Worm (Caenorhabditis elegans) whole organism, mixed stage, embryonic: Measurements from ENCODE around the gene nsph-3.2.

Source experiments
- M03D4.4 ChIP-seq: sonication (generic microtip); optimal IDR thresholded peaks from 2 replicates; lab custom pipeline; 2017; ENCODE audit warnings: mild to moderate bottlenecking, missing genetic modification characterization, missing compliant biosample characterization
- bed-3 ChIP-seq: fragments of 200-800 bp; sonication (Bioruptor generic); optimal IDR thresholded peaks from 3 replicates; lab custom pipeline; 2018; ENCODE audit warnings: mild to moderate bottlenecking, missing genetic modification characterization, moderate library complexity, missing compliant biosample characterization
- blmp-1 ChIP-seq: fragments of 150-350 bp; optimal IDR thresholded peaks from 2 replicates; lab custom pipeline; 2014; ENCODE audit warnings: missing biosample characterization, missing genetic modification characterization
- ceh-39 ChIP-seq: fragments of 150-350 bp; optimal IDR thresholded peaks from 2 replicates; lab custom pipeline; 2014; ENCODE audit warnings: missing biosample characterization, missing genetic modification characterization
- ceh-43 ChIP-seq: fragments of 200-800 bp; sonication (Bioruptor generic); optimal IDR thresholded peaks from 2 replicates; lab custom pipeline; 2018; ENCODE audit warnings: mild to moderate bottlenecking, missing genetic modification characterization, moderate library complexity, missing compliant biosample characterization
- ceh-83 ChIP-seq: fragments of 200-800 bp; sonication (Bioruptor generic); optimal IDR thresholded peaks from 2 replicates; lab custom pipeline; 2018; ENCODE audit warnings: mild to moderate bottlenecking, missing genetic modification characterization, missing compliant biosample characterization
- ces-1 ChIP-seq: fragments of 150-350 bp; optimal IDR thresholded peaks from 2 replicates; lab custom pipeline; 2014; ENCODE audit warnings: missing biosample characterization, missing genetic modification reagents, missing genetic modification characterization
- cnd-1 ChIP-seq: fragments of 200-800 bp; sonication (Bioruptor generic); optimal IDR thresholded peaks from 2 replicates; lab custom pipeline; 2018; ENCODE audit warnings: mild to moderate bottlenecking, missing genetic modification characterization, missing compliant biosample characterization
- drap-1 ChIP-seq: fragments of 200-800 bp; sonication (Bioruptor generic); optimal IDR thresholded peaks from 3 replicates; lab custom pipeline; 2018; ENCODE audit warnings: mild to moderate bottlenecking, missing genetic modification characterization, missing compliant biosample characterization
- elt-1 ChIP-seq: sonication (generic microtip); optimal IDR thresholded peaks from 2 replicates; lab custom pipeline; 2017; ENCODE audit warnings: missing genetic modification characterization, mild to moderate bottlenecking, missing compliant biosample characterization, antibody characterized with exemption, moderate library complexity, borderline replicate concordance; ENCODE audit not compliant: insufficient read depth
- flh-1 ChIP-seq: fragments of 200-800 bp; sonication (Bioruptor generic); optimal IDR thresholded peaks from 2 replicates; lab custom pipeline; 2018; ENCODE audit warnings: mild to moderate bottlenecking, missing genetic modification characterization, moderate library complexity, missing compliant biosample characterization
- ham-2 ChIP-seq: fragments of 200-800 bp; sonication (Bioruptor generic); optimal IDR thresholded peaks from 2 replicates; lab custom pipeline; 2018; ENCODE audit warnings: mild to moderate bottlenecking, missing genetic modification characterization, missing compliant biosample characterization
- hlh-1 ChIP-seq: fragments of 150-350 bp; optimal IDR thresholded peaks from 2 replicates; lab custom pipeline; 2014; ENCODE audit warnings: missing biosample characterization, missing genetic modification reagents, missing genetic modification characterization
- lsy-2 ChIP-seq: fragments of 150-350 bp; optimal IDR thresholded peaks from 2 replicates; lab custom pipeline; 2014; ENCODE audit warnings: missing biosample characterization, missing genetic modification characterization
- mab-5 ChIP-seq: fragments of 150-350 bp; optimal IDR thresholded peaks from 2 replicates; lab custom pipeline; 2014; ENCODE audit warnings: missing biosample characterization, missing genetic modification characterization
- mep-1 ChIP-seq: fragments of 150-350 bp; optimal IDR thresholded peaks from 2 replicates; lab custom pipeline; 2017; ENCODE audit warnings: missing biosample characterization, missing genetic modification reagents, missing genetic modification characterization, inconsistent platforms
- mls-2 ChIP-seq: sonication (generic microtip); optimal IDR thresholded peaks from 2 replicates; lab custom pipeline; 2016; ENCODE audit warnings: mild to moderate bottlenecking, missing genetic modification characterization, moderate library complexity, missing compliant biosample characterization
- nhr-12 ChIP-seq: fragments of 150-350 bp; optimal IDR thresholded peaks from 2 replicates; lab custom pipeline; 2014; ENCODE audit warnings: missing biosample characterization, missing genetic modification characterization
- nhr-237 ChIP-seq: fragments of 150-350 bp; optimal IDR thresholded peaks from 2 replicates; lab custom pipeline; 2014; ENCODE audit warnings: missing biosample characterization, missing genetic modification characterization
- nhr-28 ChIP-seq: fragments of 150-350 bp; optimal IDR thresholded peaks from 2 replicates; lab custom pipeline; 2014; ENCODE audit warnings: missing biosample characterization, missing genetic modification characterization
- nhr-76 ChIP-seq: sonication (generic microtip); optimal IDR thresholded peaks from 2 replicates; lab custom pipeline; 2017; ENCODE audit warnings: missing biosample characterization, missing genetic modification characterization
- pha-4 ChIP-seq: fragments of 150-350 bp; optimal IDR thresholded peaks from 2 replicates; lab custom pipeline; 2018; ENCODE audit warnings: missing biosample characterization, missing genetic modification reagents, missing genetic modification characterization
- sem-2 ChIP-seq: fragments of 200-800 bp; sonication (Bioruptor generic); optimal IDR thresholded peaks from 2 replicates; lab custom pipeline; 2018; ENCODE audit warnings: mild to moderate bottlenecking, missing genetic modification characterization, missing compliant biosample characterization
- snpc-4 ChIP-seq: fragments of 150-350 bp; optimal IDR thresholded peaks from 2 replicates; lab custom pipeline; 2014; ENCODE audit warnings: missing biosample characterization, missing genetic modification characterization
- tbx-8 ChIP-seq: fragments of 200-800 bp; sonication (Bioruptor generic); optimal IDR thresholded peaks from 2 replicates; lab custom pipeline; 2018; ENCODE audit warnings: mild to moderate bottlenecking, missing genetic modification characterization, moderate library complexity, missing compliant biosample characterization
- unc-120 ChIP-seq: sonication (generic microtip); optimal IDR thresholded peaks from 2 replicates; lab custom pipeline; 2017; ENCODE audit warnings: missing genetic modification characterization, missing compliant biosample characterization; ENCODE audit not compliant: poor library complexity, severe bottlenecking
- unc-39 ChIP-seq: fragments of 150-350 bp; optimal IDR thresholded peaks from 2 replicates; lab custom pipeline; 2014; ENCODE audit warnings: missing biosample characterization, missing genetic modification characterization
- unc-62 ChIP-seq: fragments of 150-350 bp; optimal IDR thresholded peaks from 2 replicates; lab custom pipeline; 2014; ENCODE audit warnings: missing biosample characterization, missing genetic modification reagents, missing genetic modification characterization
- zip-8 ChIP-seq: fragments of 150-350 bp; optimal IDR thresholded peaks from 2 replicates; lab custom pipeline; 2014; ENCODE audit warnings: missing biosample characterization, missing genetic modification characterization
- ztf-11 ChIP-seq: fragments of 150-350 bp; optimal IDR thresholded peaks from 2 replicates; lab custom pipeline; 2014; ENCODE audit warnings: missing biosample characterization, missing genetic modification characterization

Gene nsph-3.2

ce11 chrIV:10084323-10084959 lies 28.2 kb upstream of the nsph-3.2 start, which contains the start of gene W01B6.8:
Gene W01B6.8 (minus strand): TSS chrIV:10084373.
- TF ChIP-seq flh-1 (GFP tag; lab: Kevin White, UChicago) (no peak), ham-2 (GFP tag; lab: Kevin White, UChicago) (no peak), tbx-8 (GFP tag; lab: Kevin White, UChicago) (no peak), sem-2 (GFP tag; lab: Kevin White, UChicago) (no peak), elt-1 (tag; lab: Kevin White, UChicago) (no peak), mls-2 (tag; lab: Kevin White, UChicago) (no peak), nhr-76 (no peak), mab-5 (tag; lab: Kevin White, UChicago) (no peak)

- TF ChIP-seq pha-4 (peak; percentile 44), tbx-8 (GFP tag; lab: Kevin White, UChicago) (no peak), bed-3 (GFP tag; lab: Kevin White, UChicago) (no peak), zip-8 (tag; lab: Kevin White, UChicago) (no peak), nhr-237 (tag; lab: Kevin White, UChicago) (peak; percentile 65), hlh-1 (tag; lab: Kevin White, UChicago) (no peak), flh-1 (GFP tag; lab: Kevin White, UChicago) (no peak), unc-62 (GFP tag; lab: Kevin White, UChicago) (peak; percentile 20), mep-1 (tag; lab: Kevin White, UChicago) (no peak), ces-1 (GFP tag; lab: Kevin White, UChicago) (peak; percentile 60), drap-1 (GFP tag; lab: Kevin White, UChicago) (no peak), nhr-28 (tag; lab: Kevin White, UChicago) (no peak), mab-5 (tag; lab: Kevin White, UChicago) (no peak), snpc-4 (tag; lab: Kevin White, UChicago) (no peak), lsy-2 (peak; percentile 75), ceh-43 (GFP tag; lab: Kevin White, UChicago) (no peak), ham-2 (GFP tag; lab: Kevin White, UChicago) (no peak), ceh-39 (tag; lab: Kevin White, UChicago) (peak; percentile 88), ztf-11 (tag; lab: Kevin White, UChicago) (no peak), unc-39 (no peak), unc-120 (tag; lab: Kevin White, UChicago) (peak; percentile 78)
These were observed 27.1 kb upstream of the nsph-3.2 start, which contains the start of the genes col-2 and ndc-80 for ce11 chrIV:10085401-10086187. Gene col-2 (minus strand): TSS chrIV:10085451. Gene ndc-80 (plus strand): TSS chrIV:10086137.

ce11 chrIV:10089777-10090176 lies 22.9 kb upstream of the nsph-3.2 start, which contains the start of gene ttr-39:
Gene ttr-39 (minus strand): TSS chrIV:10089877.
- TF ChIP-seq nhr-76 (no peak), ztf-11 (tag; lab: Kevin White, UChicago) (no peak), blmp-1 (tag; lab: Kevin White, UChicago) (peak; percentile 90)

- peak; percentile 55 for TF ChIP-seq blmp-1 (tag; lab: Kevin White, UChicago)
- TF ChIP-seq ces-1 (GFP tag; lab: Kevin White, UChicago) = no peak
These were observed 22.3 kb upstream of the nsph-3.2 start, which contains the start of gene ttbk-5 for ce11 chrIV:10090358-10090757. Gene ttbk-5 (plus strand): TSS chrIV:10090658.

ce11 chrIV:10095171-10095570 lies 17.5 kb upstream of the nsph-3.2 start, which contains the start of the genes C04G2.5 and msp-36:
Gene C04G2.5 (minus strand): TSS chrIV:10095271.
Gene msp-36 (plus strand): TSS chrIV:10095433.
- TF ChIP-seq nhr-76 = no peak
- TF ChIP-seq mep-1 (tag; lab: Kevin White, UChicago) = no peak
- TF ChIP-seq ces-1 (GFP tag; lab: Kevin White, UChicago) = no peak
- no peak for TF ChIP-seq ceh-39 (tag; lab: Kevin White, UChicago)
- TF ChIP-seq elt-1 (tag; lab: Kevin White, UChicago) = no peak
- TF ChIP-seq ham-2 (GFP tag; lab: Kevin White, UChicago) = no peak
- no peak for TF ChIP-seq M03D4.4 (tag; lab: Kevin White, UChicago)
- no peak for TF ChIP-seq mab-5 (tag; lab: Kevin White, UChicago)
- TF ChIP-seq tbx-8 (GFP tag; lab: Kevin White, UChicago) = no peak
- no peak for TF ChIP-seq sem-2 (GFP tag; lab: Kevin White, UChicago)
- TF ChIP-seq zip-8 (tag; lab: Kevin White, UChicago) = no peak
- no peak for TF ChIP-seq blmp-1 (tag; lab: Kevin White, UChicago)
- TF ChIP-seq unc-120 (tag; lab: Kevin White, UChicago) = no peak
- no peak for TF ChIP-seq cnd-1 (tag; lab: Kevin White, UChicago)
- no peak for TF ChIP-seq unc-62 (GFP tag; lab: Kevin White, UChicago)
- TF ChIP-seq bed-3 (GFP tag; lab: Kevin White, UChicago) = no peak
- no peak for TF ChIP-seq snpc-4 (tag; lab: Kevin White, UChicago)
- no peak for TF ChIP-seq nhr-12
- TF ChIP-seq flh-1 (GFP tag; lab: Kevin White, UChicago) = no peak
- no peak for TF ChIP-seq ceh-83 (GFP tag; lab: Kevin White, UChicago)
